Worm (Caenorhabditis elegans) whole organism, L4/young adult: ENCODE results near the gene F32E10.5.

Source experiments
- W03F9.2 ChIP-seq: fragments of 150-350 bp; optimal IDR thresholded peaks from 2 replicates; lab custom pipeline; 2014; ENCODE audit warnings: missing biosample characterization, missing genetic modification characterization
- dao-5 ChIP-seq: sonication (generic microtip); optimal IDR thresholded peaks from 2 replicates; lab custom pipeline; 2016; ENCODE audit warnings: missing genotype, missing genetic modification characterization, moderate library complexity, missing compliant biosample characterization
- him-1 ChIP-seq: sonication (generic microtip); optimal IDR thresholded peaks from 2 replicates; lab custom pipeline; 2016; ENCODE audit warnings: missing genotype, missing genetic modification reagents, missing genetic modification characterization, missing compliant biosample characterization

- TF ChIP-seq W03F9.2 (no peak), him-1 (tag; lab: Kevin White, UChicago) (no peak), dao-5 (tag; lab: Kevin White, UChicago) (no peak)
Measured at ce11 chrIV:7532360-7532759, 45.8 kb downstream of the F32E10.5 start, which contains the start of gene R05G6.1.
